Fruit fly (Drosophila melanogaster) whole organism, embryonic: ENCODE results near the gene Wdfy2.

Experiments
- Bgb ChIP-seq: fragments of 200-800 bp; sonication (Bioruptor generic); IDR thresholded peaks from 2 replicates; pipeline ENCODE4 v1.3.6; 2022; ENCODE audit warnings: missing biosample characterization, missing genetic modification characterization; ENCODE audit not compliant: partially characterized antibody
- CG10147 ChIP-seq: fragments of 200-800 bp; sonication (Bioruptor generic); optimal IDR thresholded peaks from 2 replicates; lab custom pipeline; 2019; ENCODE audit warnings: missing biosample characterization, mild to moderate bottlenecking, missing genetic modification characterization, moderate library complexity
- CG1024 ChIP-seq: fragments of 200-800 bp; sonication (Bioruptor generic); IDR thresholded peaks from 2 replicates; pipeline ENCODE4 v1.3.6; 2022; ENCODE audit warnings: missing biosample characterization, missing genetic modification characterization
- CG10462 ChIP-seq: fragments of 200-800 bp; sonication (Bioruptor generic); optimal IDR thresholded peaks from 2 replicates; lab custom pipeline; 2016; ENCODE audit warnings: missing biosample characterization, missing genetic modification characterization
- CG10979 ChIP-seq: fragments of 200-800 bp; sonication (Bioruptor generic); optimal IDR thresholded peaks from 2 replicates; lab custom pipeline; 2018; ENCODE audit warnings: missing biosample characterization, mild to moderate bottlenecking, missing genetic modification characterization, moderate library complexity
- CG11247 ChIP-seq: fragments of 200-800 bp; sonication (Bioruptor generic); IDR thresholded peaks from 2 replicates; pipeline ENCODE4 v1.3.6; 2022; ENCODE audit warnings: missing biosample characterization, missing genetic modification characterization
- CG11696 ChIP-seq: fragments of 200-800 bp; sonication (Bioruptor generic); IDR thresholded peaks from 2 replicates; pipeline ENCODE4 v1.3.6; 2022; ENCODE audit warnings: missing biosample characterization, missing genetic modification characterization
- CG1233 ChIP-seq: fragments of 200-800 bp; sonication (Bioruptor generic); optimal IDR thresholded peaks from 4 replicates; lab custom pipeline; 2018; ENCODE audit warnings: missing biosample characterization, mild to moderate bottlenecking, missing genetic modification characterization
- CG13123 ChIP-seq: fragments of 200-800 bp; sonication (Bioruptor generic); optimal IDR thresholded peaks from 2 replicates; lab custom pipeline; 2016; ENCODE audit warnings: missing biosample characterization, missing genetic modification characterization
- CG13424 ChIP-seq: fragments of 200-800 bp; sonication (Bioruptor generic); optimal IDR thresholded peaks from 2 replicates; lab custom pipeline; 2019; ENCODE audit warnings: missing biosample characterization, mild to moderate bottlenecking, missing genetic modification characterization, moderate library complexity
- CG15011 ChIP-seq: fragments of 200-800 bp; sonication (Bioruptor generic); optimal IDR thresholded peaks from 3 replicates; lab custom pipeline; 2018; ENCODE audit warnings: missing biosample characterization, mild to moderate bottlenecking, missing genetic modification characterization
- CG1602 ChIP-seq: fragments of 200-800 bp; sonication (Bioruptor generic); optimal IDR thresholded peaks from 3 replicates; lab custom pipeline; 2016; ENCODE audit warnings: missing biosample characterization, missing genetic modification characterization
- CG17359 ChIP-seq: fragments of 200-800 bp; sonication (Bioruptor generic); optimal IDR thresholded peaks from 3 replicates; lab custom pipeline; 2018; ENCODE audit warnings: missing biosample characterization, mild to moderate bottlenecking, missing genetic modification characterization, moderate library complexity
- CG30403 ChIP-seq: fragments of 200-800 bp; sonication (Bioruptor generic); optimal IDR thresholded peaks from 3 replicates; lab custom pipeline; 2016; ENCODE audit warnings: missing biosample characterization, missing genetic modification characterization
- CG31365 ChIP-seq: fragments of 200-800 bp; sonication (Bioruptor generic); optimal IDR thresholded peaks from 2 replicates; lab custom pipeline; 2018; ENCODE audit warnings: missing biosample characterization, mild to moderate bottlenecking, missing genetic modification characterization
- CG31388 ChIP-seq: fragments of 200-800 bp; sonication (Bioruptor generic); optimal IDR thresholded peaks from 2 replicates; lab custom pipeline; 2016; ENCODE audit warnings: missing biosample characterization, missing genetic modification characterization
- CG31441 ChIP-seq: fragments of 200-800 bp; sonication (Bioruptor generic); IDR thresholded peaks from 2 replicates; pipeline ENCODE4 v1.3.6; 2022; ENCODE audit warnings: missing biosample characterization, missing genetic modification characterization
- CG34224 ChIP-seq: fragments of 200-800 bp; sonication (Bioruptor generic); IDR thresholded peaks from 3 replicates; pipeline ENCODE4 v1.3.6; 2022; ENCODE audit warnings: missing biosample characterization, missing genetic modification characterization; ENCODE audit not compliant: partially characterized antibody
- CG4820 ChIP-seq: fragments of 200-800 bp; sonication (Bioruptor generic); optimal IDR thresholded peaks from 3 replicates; lab custom pipeline; 2016; ENCODE audit warnings: missing biosample characterization, missing genetic modification characterization
- CG6175 ChIP-seq: fragments of 200-800 bp; sonication (Bioruptor generic); IDR thresholded peaks from 3 replicates; pipeline ENCODE4 v1.3.6; 2022; ENCODE audit warnings: missing biosample characterization, missing genetic modification characterization
- CG9215 ChIP-seq: fragments of 200-800 bp; sonication (Bioruptor generic); IDR thresholded peaks from 2 replicates; pipeline ENCODE4 v1.3.6; 2022; ENCODE audit warnings: missing biosample characterization, missing genetic modification characterization
- CTCF ChIP-seq: fragments of 200-800 bp; sonication (Bioruptor generic); optimal IDR thresholded peaks from 2 replicates; lab custom pipeline; 2017; ENCODE audit warnings: missing biosample characterization, mild to moderate bottlenecking, missing genetic modification characterization, moderate library complexity
- CrebB ChIP-seq: fragments of 200-800 bp; sonication (Bioruptor generic); optimal IDR thresholded peaks from 3 replicates; lab custom pipeline; 2018; ENCODE audit warnings: missing biosample characterization, mild to moderate bottlenecking, missing genetic modification characterization
- ERR ChIP-seq: fragments of 200-800 bp; sonication (Bioruptor generic); optimal IDR thresholded peaks from 2 replicates; lab custom pipeline; 2016; ENCODE audit warnings: missing biosample characterization, missing genetic modification characterization
- Eip74EF ChIP-seq, 2 experiments: fragments of 200-800 bp in 1 of 2; fragments of >200 bp in 1 of 2; sonication (Bioruptor generic) in 1 of 2; optimal IDR thresholded peaks; 2 replicates each; lab custom pipeline; 2017 to 2019; ENCODE audit warnings: missing biosample characterization in 2 of 2, missing genetic modification characterization in 2 of 2, mild to moderate bottlenecking in 1 of 2, moderate library complexity in 1 of 2
- Hr3 ChIP-seq: fragments of 200-800 bp; sonication (Bioruptor generic); optimal IDR thresholded peaks from 3 replicates; lab custom pipeline; 2016; ENCODE audit warnings: missing biosample characterization, missing genetic modification characterization
- Six4 ChIP-seq: fragments of 200-800 bp; sonication (Bioruptor generic); optimal IDR thresholded peaks from 2 replicates; lab custom pipeline; 2016; ENCODE audit warnings: missing biosample characterization, missing genetic modification characterization
- Sox100B ChIP-seq: fragments of 200-800 bp; sonication (Bioruptor generic); optimal IDR thresholded peaks from 3 replicates; lab custom pipeline; 2018; ENCODE audit warnings: missing biosample characterization, mild to moderate bottlenecking, missing genetic modification characterization
- abd-A ChIP-seq: fragments of 200-800 bp; sonication (Bioruptor generic); optimal IDR thresholded peaks from 3 replicates; lab custom pipeline; 2019; ENCODE audit warnings: missing biosample characterization, mild to moderate bottlenecking, missing genetic modification characterization, moderate library complexity
- ato ChIP-seq: fragments of 200-800 bp; sonication (Bioruptor generic); IDR thresholded peaks from 2 replicates; pipeline ENCODE4 v1.3.6; 2022; ENCODE audit warnings: missing biosample characterization, missing genetic modification characterization; ENCODE audit not compliant: partially characterized antibody
- br ChIP-seq: fragments of >200 bp; optimal IDR thresholded peaks from 2 replicates; lab custom pipeline; 2017
- chinmo ChIP-seq: fragments of 200-800 bp; sonication (Bioruptor generic); IDR thresholded peaks from 4 replicates; pipeline ENCODE4 v1.3.6; 2022; ENCODE audit warnings: missing biosample characterization, missing genetic modification characterization; ENCODE audit not compliant: partially characterized antibody
- da ChIP-seq: fragments of 200-800 bp; sonication (Bioruptor generic); optimal IDR thresholded peaks from 2 replicates; lab custom pipeline; 2016; ENCODE audit warnings: missing biosample characterization, missing genetic modification characterization
- dan ChIP-seq: fragments of 200-800 bp; sonication (Bioruptor generic); IDR thresholded peaks from 2 replicates; pipeline ENCODE4 v1.3.6; 2022; ENCODE audit warnings: missing biosample characterization, missing genetic modification characterization
- fd3F ChIP-seq: fragments of 200-800 bp; sonication (Bioruptor generic); optimal IDR thresholded peaks from 2 replicates; lab custom pipeline; 2018; ENCODE audit warnings: missing biosample characterization, mild to moderate bottlenecking, missing genetic modification characterization, moderate library complexity
- ftz-f1 ChIP-seq: fragments of 200-800 bp; sonication (Bioruptor generic); optimal IDR thresholded peaks from 2 replicates; lab custom pipeline; 2016; ENCODE audit warnings: missing biosample characterization, missing genetic modification characterization
- fu2 ChIP-seq: fragments of 200-800 bp; sonication (Bioruptor generic); optimal IDR thresholded peaks from 2 replicates; lab custom pipeline; 2016; ENCODE audit warnings: missing biosample characterization, missing genetic modification characterization
- gce ChIP-seq: fragments of 200-800 bp; sonication (Bioruptor generic); IDR thresholded peaks from 3 replicates; pipeline ENCODE4 v1.3.6; 2022; ENCODE audit warnings: missing biosample characterization, missing genetic modification characterization
- h ChIP-seq: fragments of >200 bp; optimal IDR thresholded peaks from 2 replicates; lab custom pipeline; 2017
- kah ChIP-seq: fragments of 200-800 bp; sonication (Bioruptor generic); optimal IDR thresholded peaks from 2 replicates; lab custom pipeline; 2018; ENCODE audit warnings: missing biosample characterization, mild to moderate bottlenecking, missing genetic modification characterization
- kni ChIP-seq: fragments of 200-800 bp; sonication (Bioruptor generic); optimal IDR thresholded peaks from 3 replicates; lab custom pipeline; 2017; ENCODE audit warnings: mild to moderate bottlenecking, missing biosample characterization, missing genetic modification reagents, missing genetic modification characterization
- knrl ChIP-seq: fragments of 200-800 bp; sonication (Bioruptor generic); IDR thresholded peaks from 3 replicates; pipeline ENCODE4 v1.3.6; 2022; ENCODE audit warnings: missing biosample characterization, missing genetic modification characterization; ENCODE audit not compliant: partially characterized antibody
- lbe ChIP-seq: fragments of 200-800 bp; sonication (Bioruptor generic); optimal IDR thresholded peaks from 2 replicates; lab custom pipeline; 2016; ENCODE audit warnings: missing biosample characterization, mild to moderate bottlenecking, missing genetic modification characterization
- row ChIP-seq: fragments of 200-800 bp; sonication (Bioruptor generic); IDR thresholded peaks from 3 replicates; pipeline ENCODE4 v1.3.6; 2022; ENCODE audit warnings: missing biosample characterization, missing genetic modification characterization
- sna ChIP-seq: fragments of 200-800 bp; sonication (Bioruptor generic); IDR thresholded peaks from 2 replicates; pipeline ENCODE4 v1.3.6; 2022; ENCODE audit warnings: missing biosample characterization, missing genetic modification characterization; ENCODE audit not compliant: partially characterized antibody
- so ChIP-seq: fragments of 200-800 bp; sonication (Bioruptor generic); IDR thresholded peaks from 3 replicates; pipeline ENCODE4 v1.3.6; 2022; ENCODE audit warnings: missing biosample characterization, missing genetic modification characterization
- sob ChIP-seq: fragments of 200-800 bp; sonication (Bioruptor generic); IDR thresholded peaks from 2 replicates; pipeline ENCODE4 v1.3.6; 2022; ENCODE audit warnings: missing biosample characterization, missing genetic modification characterization
- sr ChIP-seq: fragments of 200-800 bp; sonication (Bioruptor generic); IDR thresholded peaks from 3 replicates; pipeline ENCODE4 v1.3.6; 2022; ENCODE audit warnings: missing biosample characterization, missing genetic modification characterization
- tio ChIP-seq: fragments of 200-800 bp; sonication (Bioruptor generic); optimal IDR thresholded peaks from 2 replicates; lab custom pipeline; 2017; ENCODE audit warnings: missing biosample characterization, missing genetic modification characterization, inconsistent platforms
- unpg ChIP-seq: fragments of 200-800 bp; sonication (Bioruptor generic); optimal IDR thresholded peaks from 3 replicates; lab custom pipeline; 2018; ENCODE audit warnings: missing biosample characterization, mild to moderate bottlenecking, missing genetic modification characterization, moderate library complexity
- vfl ChIP-seq: fragments of 200-800 bp; sonication (Bioruptor generic); optimal IDR thresholded peaks from 2 replicates; lab custom pipeline; 2016; ENCODE audit warnings: missing biosample characterization, missing genetic modification characterization

Gene Wdfy2

DNA sequence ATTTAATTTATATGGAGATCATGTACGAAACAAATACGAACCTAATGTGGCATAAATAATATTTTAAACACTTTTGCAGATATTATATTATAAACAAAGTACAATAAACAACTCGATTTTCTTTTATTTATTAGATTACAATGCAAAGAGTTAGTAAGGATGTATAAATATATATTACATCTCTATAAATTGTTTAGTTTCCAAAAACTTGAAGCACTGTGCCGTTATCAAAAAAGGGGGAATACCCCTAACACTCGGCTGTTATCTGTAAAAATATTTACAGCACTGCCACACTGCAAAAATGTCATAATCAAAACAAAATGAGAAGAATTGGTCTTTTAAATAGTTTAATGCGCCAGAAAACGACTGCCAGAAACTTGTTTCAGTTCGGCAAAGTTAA lies 5.4 kb downstream of the Wdfy2 start, which contains the start of gene CG5188 (continued):
- 0 out of 2 replicates have a peak, but pooled peaks have one; percentile 44 for TF ChIP-seq CG1024 (GFP tag; lab: Robert Waterston, UW)
- TF ChIP-seq h: no peak
- no peak for TF ChIP-seq fu2 (GFP tag; lab: Kevin White, UChicago)
- TF ChIP-seq CrebB (tag; lab: Kevin White, UChicago): no peak
- TF ChIP-seq CG30403 (GFP tag; lab: Kevin White, UChicago): peak; percentile 50
- peak; percentile 53; the same call in 1 of the 2 replicates for TF ChIP-seq ato (GFP tag; lab: Robert Waterston, UW)
- no peak for TF ChIP-seq CG11247 (GFP tag; lab: Robert Waterston, UW)
- no peak for TF ChIP-seq CG10462 (GFP tag; lab: Kevin White, UChicago)
- TF ChIP-seq CG31388: no peak
- TF ChIP-seq CG1602 (GFP tag; lab: Kevin White, UChicago): peak; percentile 45
- no peak for TF ChIP-seq CG31365
- 0 out of 4 replicates have a peak, but pooled peaks have one; percentile 20 for TF ChIP-seq chinmo
- no peak for TF ChIP-seq CG6175 (GFP tag; lab: Robert Waterston, UW)
- TF ChIP-seq lbe (GFP tag; lab: Kevin White, UChicago): peak; percentile 14
- peak; percentile 3 for TF ChIP-seq CG13123 (GFP tag; lab: Kevin White, UChicago)
- peak; percentile 60 for TF ChIP-seq CG17359
- no peak for TF ChIP-seq br
- no peak for TF ChIP-seq ERR (GFP tag; lab: Kevin White, UChicago)
- TF ChIP-seq CG34224: 0 out of 3 replicates have a peak, but pooled peaks have one; percentile 39
- TF ChIP-seq da (GFP tag; lab: Kevin White, UChicago): no peak
- TF ChIP-seq dan (GFP tag; lab: Robert Waterston, UW): no peak
- TF ChIP-seq kah (GFP tag; lab: Kevin White, UChicago): no peak
- no peak for TF ChIP-seq CG15011
- 0 out of 2 replicates have a peak, but pooled peaks have one; percentile 36 for TF ChIP-seq sna (GFP tag; lab: Robert Waterston, UW)
- TF ChIP-seq abd-A (tag; lab: Kevin White, UChicago): no peak
- no peak for TF ChIP-seq CG1233
- TF ChIP-seq Six4: peak; percentile 10
- TF ChIP-seq CG10147: no peak
- peak; percentile 31; the same call in 1 of the 2 replicates for TF ChIP-seq sob (GFP tag; lab: Robert Waterston, UW)
- peak; percentile 20; the same call in 1 of the 3 replicates for TF ChIP-seq knrl
- TF ChIP-seq unpg (GFP tag; lab: Kevin White, UChicago): peak; percentile 54
- TF ChIP-seq so (GFP tag; lab: Robert Waterston, UW): peak; percentile 26; the same call in 1 of the 3 replicates
- TF ChIP-seq Hr3 (GFP tag; lab: Kevin White, UChicago): peak; percentile 9
- TF ChIP-seq vfl (GFP tag; lab: Kevin White, UChicago): peak; percentile 28
- TF ChIP-seq CG13424 (tag; lab: Kevin White, UChicago): peak; percentile 64
- no peak for TF ChIP-seq ftz-f1 (GFP tag; lab: Kevin White, UChicago)
- TF ChIP-seq sr: no peak
- TF ChIP-seq Eip74EF (GFP tag; optimal IDR thresholded peaks at IDR 0.05; lab: Kevin White, UChicago): peak in 1 of 2 experiments; percentile 29
- no peak for TF ChIP-seq CG9215 (GFP tag; lab: Robert Waterston, UW)
- TF ChIP-seq CG10979: peak; percentile 52
- TF ChIP-seq gce (GFP tag; lab: Robert Waterston, UW): 0 out of 3 replicates have a peak, but pooled peaks have one; percentile 48
- no peak for TF ChIP-seq kni
- TF ChIP-seq tio (GFP tag; lab: Kevin White, UChicago): no peak
- peak; percentile 53 for TF ChIP-seq Sox100B
- no peak for TF ChIP-seq fd3F (GFP tag; lab: Kevin White, UChicago)
- peak; percentile 64 for TF ChIP-seq CG31441 (GFP tag; lab: Robert Waterston, UW)
- peak; percentile 64; the same call in 1 of the 2 replicates for TF ChIP-seq CG11696 (GFP tag; lab: Robert Waterston, UW)
- peak; percentile 31 for TF ChIP-seq CG4820 (GFP tag; lab: Kevin White, UChicago)
- peak; percentile 16; the same call in 1 of the 2 replicates for TF ChIP-seq Bgb (GFP tag; lab: Robert Waterston, UW)
- TF ChIP-seq CTCF: no peak
- TF ChIP-seq row (GFP tag; lab: Robert Waterston, UW): peak; percentile 82
